Worm (Caenorhabditis elegans) whole organism, young adult: ENCODE results near the gene tbx-41.

Experiments used
- B0336.3 ChIP-seq: fragments of 200-800 bp; sonication (Bioruptor generic); IDR thresholded peaks from 2 replicates; pipeline ENCODE4 v1.3.6; 2022; ENCODE audit warnings: missing genetic modification characterization, missing compliant biosample characterization
- F10E7.11 ChIP-seq: sonication (generic microtip); optimal IDR thresholded peaks from 2 replicates; lab custom pipeline; 2017; ENCODE audit warnings: mild to moderate bottlenecking, missing genetic modification characterization, moderate library complexity, missing compliant biosample characterization
- F37B4.10 ChIP-seq: fragments of 200-800 bp; sonication (Bioruptor generic); IDR thresholded peaks from 2 replicates; pipeline ENCODE4 v1.3.6; 2022; ENCODE audit warnings: missing genetic modification characterization, missing compliant biosample characterization
- F39B2.1 ChIP-seq: fragments of 200-800 bp; sonication (Bioruptor generic); IDR thresholded peaks from 2 replicates; pipeline ENCODE4 v1.3.6; 2022; ENCODE audit warnings: missing genetic modification reagents, missing genetic modification characterization, missing compliant biosample characterization
- T07F8.4 ChIP-seq: sonication (generic microtip); optimal IDR thresholded peaks from 2 replicates; lab custom pipeline; 2016; ENCODE audit warnings: mild to moderate bottlenecking, missing genetic modification characterization, moderate library complexity, missing compliant biosample characterization
- T26A5.8 ChIP-seq: sonication (generic microtip); optimal IDR thresholded peaks from 2 replicates; lab custom pipeline; 2016; ENCODE audit warnings: missing genetic modification characterization, missing compliant biosample characterization
- Y53F4B.3 ChIP-seq: fragments of 200-800 bp; sonication (Bioruptor generic); IDR thresholded peaks from 2 replicates; pipeline ENCODE4 v1.3.6; 2022; ENCODE audit warnings: missing genetic modification reagents, missing genetic modification characterization, missing compliant biosample characterization
- Y56A3A.18 ChIP-seq: fragments of 200-800 bp; sonication (Bioruptor generic); IDR thresholded peaks from 2 replicates; pipeline ENCODE4 v1.3.6; 2022; ENCODE audit warnings: missing genetic modification reagents, missing genetic modification characterization, missing compliant biosample characterization
- Y95B8A.8 ChIP-seq: fragments of 200-800 bp; sonication (Bioruptor generic); IDR thresholded peaks from 2 replicates; pipeline ENCODE4 v1.3.6; 2022; ENCODE audit warnings: missing genetic modification reagents, missing genetic modification characterization, missing compliant biosample characterization
- akir-1 ChIP-seq: fragments of 200-800 bp; sonication (Bioruptor generic); optimal IDR thresholded peaks from 2 replicates; lab custom pipeline; 2018; ENCODE audit warnings: mild to moderate bottlenecking, missing genetic modification characterization, moderate library complexity, missing compliant biosample characterization
- aptf-2 ChIP-seq: fragments of 200-800 bp; sonication (Bioruptor generic); conservative IDR thresholded peaks from 2 replicates; pipeline ENCODE4 v1.3.6; 2022; ENCODE audit warnings: missing genetic modification reagents, missing genetic modification characterization, missing compliant biosample characterization
- atf-7 ChIP-seq: sonication (generic microtip); optimal IDR thresholded peaks from 2 replicates; lab custom pipeline; 2017; ENCODE audit warnings: mild to moderate bottlenecking, missing genetic modification characterization, missing compliant biosample characterization
- attf-6 ChIP-seq: fragments of 200-800 bp; sonication (Bioruptor generic); IDR thresholded peaks from 2 replicates; pipeline ENCODE4 v1.3.6; 2022; ENCODE audit warnings: missing genetic modification reagents, missing genetic modification characterization, missing compliant biosample characterization
- bed-2 ChIP-seq: fragments of 200-800 bp; sonication (Bioruptor generic); IDR thresholded peaks from 2 replicates; pipeline ENCODE4 v1.3.6; 2022; ENCODE audit warnings: missing genetic modification reagents, missing genetic modification characterization, missing compliant biosample characterization
- cebp-1 ChIP-seq, 2 experiments: fragments of 200-800 bp in 1 of 2; sonication (Bioruptor generic) in 1 of 2; sonication (generic microtip) in 1 of 2; IDR thresholded peaks in 1 of 2; optimal IDR thresholded peaks in 1 of 2; 2 replicates each; pipeline versions ENCODE4 v1.3.6 to Lab custom; 2017 to 2022; ENCODE audit warnings: missing compliant biosample characterization in 2 of 2, missing genetic modification characterization in 2 of 2, mild to moderate bottlenecking in 1 of 2, missing genetic modification reagents in 1 of 2, moderate library complexity in 1 of 2
- cebp-2 ChIP-seq: fragments of 200-800 bp; sonication (Bioruptor generic); IDR thresholded peaks from 2 replicates; pipeline ENCODE4 v1.3.6; 2022; ENCODE audit warnings: missing genetic modification characterization, missing compliant biosample characterization
- ceh-79 ChIP-seq: sonication (generic microtip); optimal IDR thresholded peaks from 2 replicates; lab custom pipeline; 2017; ENCODE audit warnings: mild to moderate bottlenecking, missing genetic modification characterization, missing compliant biosample characterization
- chd-7 ChIP-seq: sonication (generic microtip); optimal IDR thresholded peaks from 2 replicates; lab custom pipeline; 2016; ENCODE audit warnings: mild to moderate bottlenecking, missing genetic modification characterization, moderate library complexity, missing compliant biosample characterization
- dpl-1 ChIP-seq: fragments of 150-350 bp; optimal IDR thresholded peaks from 2 replicates; lab custom pipeline; 2014; ENCODE audit warnings: missing biosample characterization, missing genetic modification reagents, missing genetic modification characterization
- egl-44 ChIP-seq: fragments of 200-800 bp; sonication (Bioruptor generic); IDR thresholded peaks from 2 replicates; pipeline ENCODE4 v1.3.6; 2022; ENCODE audit warnings: missing genetic modification reagents, missing genetic modification characterization, missing compliant biosample characterization
- egrh-3 ChIP-seq: fragments of 200-800 bp; sonication (Bioruptor generic); IDR thresholded peaks from 2 replicates; pipeline ENCODE4 v1.3.6; 2022; ENCODE audit warnings: missing genetic modification reagents, missing genetic modification characterization, missing compliant biosample characterization
- ekl-4 ChIP-seq: fragments of 200-800 bp; sonication (Bioruptor generic); IDR thresholded peaks from 2 replicates; pipeline ENCODE4 v1.3.6; 2022; ENCODE audit warnings: missing genetic modification reagents, missing genetic modification characterization, missing compliant biosample characterization
- gei-17 ChIP-seq: fragments of 200-800 bp; sonication (Bioruptor generic); optimal IDR thresholded peaks from 2 replicates; lab custom pipeline; 2018; ENCODE audit warnings: mild to moderate bottlenecking, missing genetic modification characterization, missing compliant biosample characterization
- him-1 ChIP-seq: sonication (generic microtip); optimal IDR thresholded peaks from 2 replicates; lab custom pipeline; 2016; ENCODE audit warnings: missing genotype, missing genetic modification reagents, missing genetic modification characterization, missing compliant biosample characterization
- hlh-26 ChIP-seq: fragments of 200-800 bp; sonication (Bioruptor generic); conservative IDR thresholded peaks from 2 replicates; pipeline ENCODE4 v1.3.6; 2022; ENCODE audit warnings: missing genetic modification reagents, missing genetic modification characterization, missing compliant biosample characterization
- let-607 ChIP-seq, 2 experiments: fragments of 200-800 bp in 1 of 2; sonication (Bioruptor generic) in 1 of 2; sonication (generic microtip) in 1 of 2; optimal IDR thresholded peaks; 2 replicates each; lab custom pipeline; 2016 to 2018; ENCODE audit warnings: mild to moderate bottlenecking in 2 of 2, missing compliant biosample characterization in 2 of 2, missing genetic modification characterization in 2 of 2, moderate library complexity in 2 of 2, missing genotype in 1 of 2
- lir-1 ChIP-seq: fragments of 200-800 bp; sonication (Bioruptor generic); conservative IDR thresholded peaks from 2 replicates; pipeline ENCODE4 v1.3.6; 2022; ENCODE audit warnings: missing genetic modification reagents, missing genetic modification characterization, missing compliant biosample characterization
- lsl-1 ChIP-seq: fragments of 200-800 bp; sonication (Bioruptor generic); optimal IDR thresholded peaks from 2 replicates; lab custom pipeline; 2018; ENCODE audit warnings: mild to moderate bottlenecking, missing genetic modification characterization, moderate library complexity, missing compliant biosample characterization
- madf-6 ChIP-seq: fragments of 200-800 bp; sonication (Bioruptor generic); IDR thresholded peaks from 2 replicates; pipeline ENCODE4 v1.3.6; 2022; ENCODE audit warnings: missing genetic modification reagents, missing genetic modification characterization, missing compliant biosample characterization
- mel-28 ChIP-seq: sonication (generic microtip); optimal IDR thresholded peaks from 2 replicates; lab custom pipeline; 2016; ENCODE audit warnings: borderline replicate concordance, mild to moderate bottlenecking, missing genetic modification characterization, missing compliant biosample characterization
- mes-4 ChIP-seq: sonication (generic microtip); optimal IDR thresholded peaks from 2 replicates; lab custom pipeline; 2016; ENCODE audit warnings: missing genotype, missing genetic modification characterization, missing compliant biosample characterization
- mxl-1 ChIP-seq: sonication (generic microtip); optimal IDR thresholded peaks from 2 replicates; lab custom pipeline; 2016; ENCODE audit warnings: missing genetic modification characterization, missing compliant biosample characterization
- nhr-80 ChIP-seq: sonication (generic microtip); optimal IDR thresholded peaks from 2 replicates; lab custom pipeline; 2016; ENCODE audit warnings: missing genetic modification characterization, missing compliant biosample characterization
- pha-4 ChIP-seq: fragments of 150-350 bp; sonication (generic microtip); optimal IDR thresholded peaks from 2 replicates; lab custom pipeline; 2014; ENCODE audit warnings: missing biosample characterization, missing genetic modification reagents, missing genetic modification characterization
- rcor-1 ChIP-seq: fragments of 200-800 bp; sonication (Bioruptor generic); IDR thresholded peaks from 2 replicates; pipeline ENCODE4 v1.3.6; 2022; ENCODE audit warnings: missing genetic modification reagents, missing genetic modification characterization, missing compliant biosample characterization
- rec-8 ChIP-seq, 2 experiments: sonication (generic microtip); optimal IDR thresholded peaks; 2 replicates each; lab custom pipeline; 2016; ENCODE audit warnings: mild to moderate bottlenecking in 2 of 2, missing genetic modification characterization in 2 of 2, missing genetic modification reagents in 2 of 2, missing genotype in 2 of 2, missing biosample characterization in 1 of 2, missing compliant biosample characterization in 1 of 2, moderate library complexity in 1 of 2
- rpc-1 ChIP-seq, 2 experiments: fragments of 150-350 bp in 1 of 2; sonication (generic microtip) in 1 of 2; optimal IDR thresholded peaks; 2 replicates each; lab custom pipeline; 2014 to 2018; ENCODE audit warnings: missing biosample characterization in 1 of 2, missing genetic modification characterization in 1 of 2, missing genetic modification reagents in 1 of 2, missing genotype in 1 of 2
- sdz-38 ChIP-seq: sonication (generic microtip); optimal IDR thresholded peaks from 2 replicates; lab custom pipeline; 2016; ENCODE audit warnings: missing genotype, missing genetic modification characterization, missing compliant biosample characterization
- sea-2 ChIP-seq: fragments of 200-800 bp; sonication (Bioruptor generic); IDR thresholded peaks from 2 replicates; pipeline ENCODE4 v1.3.6; 2022; ENCODE audit warnings: missing genetic modification characterization, missing compliant biosample characterization
- snpc-1.1 ChIP-seq: sonication (generic microtip); optimal IDR thresholded peaks from 2 replicates; lab custom pipeline; 2017; ENCODE audit warnings: missing genetic modification characterization, mild to moderate bottlenecking, missing compliant biosample characterization, antibody characterized with exemption, moderate library complexity, missing genotype, missing genetic modification reagents; ENCODE audit not compliant: insufficient read depth
- somi-1 ChIP-seq: fragments of 200-800 bp; sonication (Bioruptor generic); optimal IDR thresholded peaks from 2 replicates; lab custom pipeline; 2018; ENCODE audit warnings: mild to moderate bottlenecking, missing genetic modification characterization, missing compliant biosample characterization
- unc-130 ChIP-seq: sonication (generic microtip); optimal IDR thresholded peaks from 2 replicates; lab custom pipeline; 2016; ENCODE audit warnings: missing genetic modification reagents, missing genetic modification characterization, missing compliant biosample characterization
- unc-62 ChIP-seq: fragments of 150-350 bp; optimal IDR thresholded peaks from 2 replicates; lab custom pipeline; 2014; ENCODE audit warnings: missing biosample characterization, missing genetic modification reagents, missing genetic modification characterization
- xnd-1 ChIP-seq: sonication (generic microtip); optimal IDR thresholded peaks from 2 replicates; lab custom pipeline; 2016; ENCODE audit warnings: missing genotype, missing genetic modification reagents, missing genetic modification characterization, missing compliant biosample characterization
- ztf-18 ChIP-seq: sonication (generic microtip); optimal IDR thresholded peaks from 2 replicates; lab custom pipeline; 2016; ENCODE audit warnings: missing genotype, mild to moderate bottlenecking, missing genetic modification characterization, missing compliant biosample characterization
- ztf-25 ChIP-seq: fragments of 200-800 bp; sonication (Bioruptor generic); IDR thresholded peaks from 2 replicates; pipeline ENCODE4 v1.3.6; 2022; ENCODE audit warnings: missing genetic modification reagents, missing genetic modification characterization, missing compliant biosample characterization
- ztf-28 ChIP-seq: fragments of 200-800 bp; sonication (Bioruptor generic); IDR thresholded peaks from 2 replicates; pipeline ENCODE4 v1.3.6; 2022; ENCODE audit warnings: missing genetic modification reagents, missing genetic modification characterization, missing compliant biosample characterization
- ztf-3 ChIP-seq: fragments of 200-800 bp; sonication (Bioruptor generic); optimal IDR thresholded peaks from 2 replicates; lab custom pipeline; 2018; ENCODE audit warnings: mild to moderate bottlenecking, missing genetic modification characterization, missing compliant biosample characterization

Gene tbx-41

DNA sequence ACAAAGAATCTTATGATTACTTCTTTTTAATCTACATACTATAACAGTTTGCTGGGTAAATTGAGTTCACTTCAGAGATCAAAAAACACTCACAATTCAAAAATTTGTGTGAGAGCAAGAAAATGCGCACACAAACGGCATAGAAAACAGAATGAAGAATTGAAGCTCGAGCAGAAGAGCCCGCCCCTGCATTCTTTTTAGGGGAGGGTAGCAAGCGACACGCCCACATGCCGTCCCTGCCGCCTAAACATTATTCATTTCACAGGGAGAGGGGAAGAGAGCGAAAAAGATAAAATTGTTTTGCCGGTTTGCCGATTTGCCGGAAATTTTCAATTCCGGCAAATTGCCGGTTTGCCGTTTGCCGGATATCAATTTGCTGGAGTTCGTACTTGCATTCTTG is 44.3 kb downstream of the tbx-41 start (continued):
- TF ChIP-seq somi-1, result peak; percentile 19
- TF ChIP-seq F37B4.10, result no peak
- TF ChIP-seq madf-6 (GFP tag; lab: Robert Waterston, UW), result no peak
- TF ChIP-seq rpc-1 (optimal IDR thresholded peaks at IDR 0.05; lab: Kevin White, UChicago), result no peak
- TF ChIP-seq rpc-1 (tag; optimal IDR thresholded peaks at IDR 0.05; lab: Kevin White, UChicago), result no peak
- no peak for TF ChIP-seq T07F8.4 (tag; lab: Kevin White, UChicago)
- no peak for TF ChIP-seq lsl-1 (GFP tag; lab: Kevin White, UChicago)
- TF ChIP-seq nhr-80 (tag; lab: Kevin White, UChicago), result peak; percentile 65
- TF ChIP-seq ekl-4 (GFP tag; lab: Robert Waterston, UW), result no peak; the same call in 1 of the 2 replicates
- no peak for TF ChIP-seq pha-4
- TF ChIP-seq bed-2, result no peak
- no peak for TF ChIP-seq snpc-1.1 (tag; lab: Kevin White, UChicago)
- TF ChIP-seq cebp-1 (GFP tag; IDR thresholded peaks at IDR 0.05; lab: Robert Waterston, UW), result peak; percentile 51; the same call in 1 of the 2 replicates
- no peak for TF ChIP-seq cebp-1 (tag; optimal IDR thresholded peaks at IDR 0.05; lab: Kevin White, UChicago)
- no peak for TF ChIP-seq xnd-1 (tag; lab: Kevin White, UChicago)
- no peak for TF ChIP-seq egl-44 (GFP tag; lab: Robert Waterston, UW)
- no peak for TF ChIP-seq ztf-28
- peak; percentile 95 for TF ChIP-seq gei-17 (GFP tag; lab: Kevin White, UChicago)
- TF ChIP-seq F10E7.11 (tag; lab: Kevin White, UChicago), result peak; percentile 42
- TF ChIP-seq lir-1 (GFP tag; lab: Robert Waterston, UW), result peak; percentile 73
- TF ChIP-seq unc-62 (GFP tag; lab: Kevin White, UChicago), result no peak
- no peak for TF ChIP-seq egrh-3 (GFP tag; lab: Robert Waterston, UW)
- TF ChIP-seq Y53F4B.3, result no peak
- peak; percentile 10 for TF ChIP-seq mel-28 (tag; lab: Kevin White, UChicago)
- no peak for TF ChIP-seq T26A5.8 (tag; lab: Kevin White, UChicago)
- TF ChIP-seq him-1, result no peak
- peak; percentile 62 for TF ChIP-seq ztf-3 (GFP tag; lab: Kevin White, UChicago)
- no peak for TF ChIP-seq rec-8 (tag; optimal IDR thresholded peaks at IDR 0.05; lab: Kevin White, UChicago)
- TF ChIP-seq chd-7 (tag; lab: Kevin White, UChicago), result peak; percentile 64
- TF ChIP-seq B0336.3 (GFP tag; lab: Robert Waterston, UW), result peak; percentile 92
- TF ChIP-seq ztf-25 (GFP tag; lab: Robert Waterston, UW), result no peak
- peak; percentile 66; the same call in 1 of the 2 replicates for TF ChIP-seq sea-2 (GFP tag; lab: Robert Waterston, UW)
- peak in 1 of 2 experiments; percentile 52 for TF ChIP-seq let-607 (tag; optimal IDR thresholded peaks at IDR 0.05; lab: Kevin White, UChicago)
- no peak for TF ChIP-seq sdz-38
- peak; percentile 76 for TF ChIP-seq rcor-1
- TF ChIP-seq attf-6 (GFP tag; lab: Robert Waterston, UW), result no peak
- TF ChIP-seq dpl-1 (GFP tag; lab: Kevin White, UChicago), result no peak
- TF ChIP-seq akir-1 (GFP tag; lab: Kevin White, UChicago), result no peak
- peak; percentile 96 for TF ChIP-seq Y56A3A.18 (GFP tag; lab: Robert Waterston, UW)
- TF ChIP-seq hlh-26 (GFP tag; lab: Robert Waterston, UW), result no peak
- no peak for TF ChIP-seq ztf-18 (tag; lab: Kevin White, UChicago)
- TF ChIP-seq ceh-79, result no peak
- TF ChIP-seq mes-4 (tag; lab: Kevin White, UChicago), result no peak
- TF ChIP-seq unc-130 (GFP tag; lab: Kevin White, UChicago), result no peak
- TF ChIP-seq Y95B8A.8, result 0 out of 2 replicates have a peak, but pooled peaks have one; percentile 32
- TF ChIP-seq aptf-2 (GFP tag; lab: Robert Waterston, UW), result no peak
- TF ChIP-seq cebp-2 (GFP tag; lab: Robert Waterston, UW), result 0 out of 2 replicates have a peak, but pooled peaks have one; percentile 73
- TF ChIP-seq F39B2.1, result no peak
- no peak for TF ChIP-seq mxl-1 (tag; lab: Kevin White, UChicago)
- TF ChIP-seq atf-7 (tag; lab: Kevin White, UChicago), result peak; percentile 80
